Worm (Caenorhabditis elegans) whole organism, L1 larva: Measurements from ENCODE around the gene skr-17.

ENCODE experiments used
- C34B4.2 ChIP-seq: sonication (generic microtip); optimal IDR thresholded peaks from 2 replicates; lab custom pipeline; 2017; ENCODE audit warnings: mild to moderate bottlenecking, missing genetic modification characterization, missing compliant biosample characterization
- aha-1 ChIP-seq: fragments of 150-350 bp; optimal IDR thresholded peaks from 2 replicates; lab custom pipeline; 2014; ENCODE audit warnings: missing biosample characterization, missing genetic modification characterization
- aly-2 ChIP-seq: fragments of 150-350 bp; optimal IDR thresholded peaks from 2 replicates; lab custom pipeline; 2014; ENCODE audit warnings: missing biosample characterization, missing genetic modification characterization
- blmp-1 ChIP-seq: fragments of 150-350 bp; optimal IDR thresholded peaks from 2 replicates; lab custom pipeline; 2014; ENCODE audit warnings: missing biosample characterization, missing genetic modification characterization
- ces-1 ChIP-seq: fragments of 150-350 bp; optimal IDR thresholded peaks from 2 replicates; lab custom pipeline; 2014; ENCODE audit warnings: missing biosample characterization, missing genetic modification reagents, missing genetic modification characterization
- dsc-1 ChIP-seq: sonication (generic microtip); optimal IDR thresholded peaks from 2 replicates; lab custom pipeline; 2016; ENCODE audit warnings: mild to moderate bottlenecking, missing genetic modification characterization, missing compliant biosample characterization
- efl-3 ChIP-seq: fragments of 200-800 bp; sonication (Bioruptor generic); optimal IDR thresholded peaks from 2 replicates; lab custom pipeline; 2018; ENCODE audit warnings: mild to moderate bottlenecking, missing genetic modification characterization, missing compliant biosample characterization
- elt-3 ChIP-seq, 6 experiments: fragments of 150-350 bp in 1 of 6; sonication (generic microtip); optimal IDR thresholded peaks; 2 replicates each; lab custom pipeline; 2017 to 2018; ENCODE audit warnings: missing biosample characterization in 6 of 6, missing genetic modification characterization in 6 of 6, inconsistent platforms in 1 of 6
- fkh-10 ChIP-seq: sonication (generic microtip); optimal IDR thresholded peaks from 2 replicates; lab custom pipeline; 2017; ENCODE audit warnings: missing biosample characterization, missing genetic modification reagents, missing genetic modification characterization
- fos-1 ChIP-seq: fragments of 150-350 bp; optimal IDR thresholded peaks from 2 replicates; lab custom pipeline; 2014; ENCODE audit warnings: missing biosample characterization, missing genetic modification characterization
- isw-1 ChIP-seq: fragments of 200-800 bp; sonication (Bioruptor generic); IDR thresholded peaks from 2 replicates; pipeline ENCODE4 v1.3.6; 2022; ENCODE audit warnings: missing genetic modification characterization, missing compliant biosample characterization
- lin-13 ChIP-seq: fragments of 150-350 bp; optimal IDR thresholded peaks from 2 replicates; lab custom pipeline; 2014; ENCODE audit warnings: missing biosample characterization, missing genetic modification reagents, missing genetic modification characterization
- lin-14 ChIP-seq: fragments of 200-800 bp; sonication (Bioruptor generic); optimal IDR thresholded peaks from 2 replicates; lab custom pipeline; 2018; ENCODE audit warnings: mild to moderate bottlenecking, missing genetic modification characterization, moderate library complexity, missing compliant biosample characterization
- lin-15B ChIP-seq: fragments of 150-350 bp; sonication (generic microtip); optimal IDR thresholded peaks from 3 replicates; lab custom pipeline; 2014; ENCODE audit warnings: missing biosample characterization, missing genetic modification characterization
- lin-39 ChIP-seq: fragments of 150-350 bp; optimal IDR thresholded peaks from 2 replicates; lab custom pipeline; 2014; ENCODE audit warnings: missing biosample characterization, missing genetic modification reagents, missing genetic modification characterization
- lsy-2 ChIP-seq, 2 experiments: fragments of 150-350 bp; optimal IDR thresholded peaks; 2 replicates each; lab custom pipeline; 2014; ENCODE audit warnings: missing biosample characterization in 2 of 2, missing genetic modification characterization in 2 of 2
- mab-9 ChIP-seq: fragments of 200-800 bp; sonication (Bioruptor generic); IDR thresholded peaks from 2 replicates; pipeline ENCODE4 v1.3.6; 2022; ENCODE audit warnings: missing genetic modification reagents, missing genetic modification characterization, missing compliant biosample characterization
- nhr-12 ChIP-seq: sonication (generic microtip); optimal IDR thresholded peaks from 2 replicates; lab custom pipeline; 2017; ENCODE audit warnings: missing biosample characterization, missing genetic modification characterization
- nhr-20 ChIP-seq: sonication (generic microtip); optimal IDR thresholded peaks from 2 replicates; lab custom pipeline; 2016; ENCODE audit warnings: mild to moderate bottlenecking, missing genetic modification characterization, missing compliant biosample characterization
- nhr-237 ChIP-seq: fragments of 150-350 bp; optimal IDR thresholded peaks from 2 replicates; lab custom pipeline; 2014; ENCODE audit warnings: missing biosample characterization, missing genetic modification characterization
- nhr-47 ChIP-seq: sonication (generic microtip); optimal IDR thresholded peaks from 2 replicates; lab custom pipeline; 2016; ENCODE audit warnings: mild to moderate bottlenecking, missing genetic modification characterization, moderate library complexity, missing compliant biosample characterization
- nhr-71 ChIP-seq: sonication (generic microtip); optimal IDR thresholded peaks from 2 replicates; lab custom pipeline; 2016; ENCODE audit warnings: mild to moderate bottlenecking, missing genetic modification characterization, moderate library complexity, missing compliant biosample characterization
- nhr-84 ChIP-seq: sonication (generic microtip); optimal IDR thresholded peaks from 2 replicates; lab custom pipeline; 2017; ENCODE audit warnings: missing biosample characterization, missing genetic modification characterization
- nhr-85 ChIP-seq: sonication (generic microtip); peaks from one replicate; lab custom pipeline; 2016; ENCODE audit warnings: missing genetic modification characterization, inconsistent platforms, missing compliant biosample characterization
- pag-3 ChIP-seq: sonication (generic microtip); optimal IDR thresholded peaks from 2 replicates; lab custom pipeline; 2017; ENCODE audit warnings: missing genetic modification characterization, mild to moderate bottlenecking, missing compliant biosample characterization, antibody characterized with exemption, borderline replicate concordance; ENCODE audit not compliant: insufficient read depth
- pqm-1 ChIP-seq: sonication (generic microtip); optimal IDR thresholded peaks from 3 replicates; lab custom pipeline; 2017; ENCODE audit warnings: missing biosample characterization, missing genetic modification characterization
- rnt-1 ChIP-seq: sonication (generic microtip); optimal IDR thresholded peaks from 2 replicates; lab custom pipeline; 2016; ENCODE audit warnings: mild to moderate bottlenecking, missing genetic modification characterization, moderate library complexity, missing compliant biosample characterization
- skn-1 ChIP-seq: fragments of 150-350 bp; optimal IDR thresholded peaks from 2 replicates; lab custom pipeline; 2014; ENCODE audit warnings: missing biosample characterization, missing genetic modification characterization
- snpc-4 ChIP-seq: fragments of 150-350 bp; optimal IDR thresholded peaks from 2 replicates; lab custom pipeline; 2014; ENCODE audit warnings: missing biosample characterization, missing genetic modification characterization
- sox-4 ChIP-seq: sonication (generic microtip); optimal IDR thresholded peaks from 2 replicates; lab custom pipeline; 2016; ENCODE audit warnings: missing genetic modification characterization, missing compliant biosample characterization
- tlp-1 ChIP-seq: fragments of 150-350 bp; optimal IDR thresholded peaks from 2 replicates; lab custom pipeline; 2014; ENCODE audit warnings: missing biosample characterization, missing genetic modification characterization
- unc-130 ChIP-seq: fragments of 150-350 bp; optimal IDR thresholded peaks from 2 replicates; lab custom pipeline; 2017; ENCODE audit warnings: missing biosample characterization, missing genetic modification characterization, inconsistent platforms
- unc-30 ChIP-seq: sonication (generic microtip); optimal IDR thresholded peaks from 2 replicates; lab custom pipeline; 2017; ENCODE audit warnings: missing biosample characterization, missing genetic modification characterization
- unc-98 ChIP-seq: fragments of 200-800 bp; sonication (Bioruptor generic); IDR thresholded peaks from 2 replicates; pipeline ENCODE4 v1.3.6; 2022; ENCODE audit warnings: missing genetic modification characterization, missing compliant biosample characterization
- vab-15 ChIP-seq: sonication (generic microtip); optimal IDR thresholded peaks from 2 replicates; lab custom pipeline; 2017; ENCODE audit warnings: missing genotype, mild to moderate bottlenecking, missing genetic modification characterization, missing compliant biosample characterization
- xbp-1 ChIP-seq: sonication (generic microtip); optimal IDR thresholded peaks from 2 replicates; lab custom pipeline; 2016; ENCODE audit warnings: missing genetic modification characterization, missing compliant biosample characterization
- zag-1 ChIP-seq: fragments of 150-350 bp; optimal IDR thresholded peaks from 2 replicates; lab custom pipeline; 2014; ENCODE audit warnings: missing biosample characterization, missing genetic modification characterization
- zip-4 ChIP-seq: fragments of 200-800 bp; sonication (Bioruptor generic); optimal IDR thresholded peaks from 2 replicates; lab custom pipeline; 2018; ENCODE audit warnings: mild to moderate bottlenecking, missing genetic modification characterization, moderate library complexity, missing compliant biosample characterization
- ztf-11 ChIP-seq, 2 experiments: sonication (generic microtip); optimal IDR thresholded peaks; 2 replicates each; lab custom pipeline; 2016 to 2017; ENCODE audit warnings: missing genetic modification characterization in 2 of 2, missing biosample characterization in 1 of 2, missing compliant biosample characterization in 1 of 2

Gene skr-17

DNA sequence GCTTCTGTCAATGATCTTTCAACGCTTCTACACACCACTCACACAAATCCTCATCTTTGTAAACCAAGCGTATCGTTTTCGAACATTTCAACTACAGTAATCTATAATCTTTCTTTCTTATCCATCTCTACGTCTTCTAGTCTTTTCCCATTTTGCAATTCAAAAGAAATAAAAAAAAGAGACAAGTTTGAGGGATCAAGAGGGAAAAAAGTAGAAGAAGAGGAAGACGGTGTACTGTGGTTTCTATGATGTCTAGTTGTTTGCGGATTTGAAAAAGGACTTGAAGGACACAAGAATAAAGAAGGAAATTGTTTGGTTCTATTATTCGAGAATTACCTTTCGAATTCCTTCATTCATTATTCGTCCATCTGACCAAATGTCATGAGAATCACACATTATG, 9.2 kb downstream of the skr-17 start (continued):
- TF ChIP-seq efl-3 (GFP tag; lab: Kevin White, UChicago), result no peak
- TF ChIP-seq nhr-237 (tag; lab: Kevin White, UChicago), result no peak
- peak in 1 of 2 experiments; percentile 59 for TF ChIP-seq lsy-2 (tag; optimal IDR thresholded peaks at IDR 0.05; lab: Kevin White, UChicago)
- no peak for TF ChIP-seq pag-3 (tag; lab: Kevin White, UChicago)
- TF ChIP-seq vab-15 (tag; lab: Kevin White, UChicago), result no peak
- peak; percentile 26 for TF ChIP-seq nhr-20 (tag; lab: Kevin White, UChicago)
- no peak for TF ChIP-seq unc-98 (GFP tag; lab: Robert Waterston, UW)
- no peak for TF ChIP-seq zag-1 (tag; lab: Kevin White, UChicago)
- no peak for TF ChIP-seq lin-13
- no peak for TF ChIP-seq isw-1
- no peak for TF ChIP-seq snpc-4 (tag; lab: Kevin White, UChicago)
- no peak for TF ChIP-seq nhr-84
- peak in 2 of 6 experiments; percentile 6 to 40 for TF ChIP-seq elt-3 (tag; optimal IDR thresholded peaks at IDR 0.05; lab: Kevin White, UChicago)
- peak; percentile 68 for TF ChIP-seq lin-14 (GFP tag; lab: Kevin White, UChicago)

DNA sequence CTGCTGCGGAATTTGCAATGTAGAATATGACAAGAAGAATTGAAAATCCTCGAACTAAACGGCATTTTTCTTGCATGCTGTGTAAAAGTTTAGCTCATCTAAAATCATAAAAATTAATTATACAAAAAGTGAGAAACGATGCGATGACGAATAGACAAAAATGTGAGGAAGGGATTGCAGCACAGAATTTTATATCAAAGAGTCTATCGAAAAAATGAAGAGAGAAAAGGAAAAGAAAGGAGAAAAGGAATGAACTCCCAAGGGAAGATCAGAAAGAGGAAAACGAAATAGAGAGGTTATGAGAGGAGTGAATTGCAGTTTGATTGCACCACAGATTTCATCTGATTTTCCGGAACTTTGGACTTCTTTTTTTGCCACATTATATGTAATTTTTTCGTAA, 10.9 kb downstream of the skr-17 start, which contains the start of gene glr-4:
Gene glr-4 (minus strand): TSS at position 101 of the 400 bp plus-strand sequence.
- no peak for TF ChIP-seq lin-13
- TF ChIP-seq pqm-1 (tag; lab: Kevin White, UChicago), result no peak
- TF ChIP-seq, all 84 proteins: peak for 0

DNA sequence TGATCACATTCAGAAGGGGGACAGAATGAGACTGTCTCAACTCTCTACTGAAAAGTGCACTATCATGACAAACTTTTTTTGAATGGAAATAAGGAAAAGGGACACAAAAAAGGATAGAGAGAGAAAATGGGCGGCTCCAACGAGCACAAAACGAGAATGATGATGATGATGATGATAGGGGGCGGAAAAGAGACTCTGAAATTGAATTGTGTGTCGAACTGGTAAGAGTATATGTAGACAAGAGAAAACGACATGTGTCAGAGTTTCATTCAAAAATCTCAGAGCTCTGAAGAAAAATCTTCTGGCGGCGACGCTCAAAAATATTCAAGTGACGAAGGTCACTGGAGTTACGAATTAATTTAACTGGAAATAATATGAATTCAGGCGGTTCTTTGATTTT, 12.0 kb downstream of the skr-17 start:
- TF ChIP-seq ces-1 (GFP tag; lab: Kevin White, UChicago) (no peak), fkh-10 (peak; percentile 47), lin-14 (GFP tag; lab: Kevin White, UChicago) (peak; percentile 48)
- TF ChIP-seq, all 84 proteins: peak for 2

DNA sequence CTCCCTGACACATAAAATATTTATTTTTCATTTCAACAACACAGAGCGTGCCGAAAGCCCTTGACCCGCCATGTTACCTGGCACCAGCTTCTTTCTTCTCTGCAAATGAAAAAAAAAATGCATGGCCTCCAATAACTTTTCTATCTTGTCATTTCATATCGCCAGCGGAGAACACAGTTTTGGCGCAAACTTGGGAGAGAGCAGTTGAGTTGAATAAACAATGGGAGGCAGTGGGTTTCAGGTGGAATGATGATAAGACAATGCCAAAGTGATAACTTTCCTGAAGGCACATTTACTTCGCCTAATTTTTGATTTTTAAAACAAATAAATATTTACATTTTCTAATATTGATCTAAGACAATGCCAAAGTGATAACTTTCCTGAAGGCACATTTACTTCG, 17.9 kb downstream of the skr-17 start:
- TF ChIP-seq lin-39 (tag; lab: Kevin White, UChicago), result no peak
- no peak for TF ChIP-seq lin-15B (tag; lab: Kevin White, UChicago)
- TF ChIP-seq ztf-11 (tag; optimal IDR thresholded peaks at IDR 0.05; lab: Kevin White, UChicago), result no peak
- TF ChIP-seq nhr-12 (tag; lab: Kevin White, UChicago), result no peak
- no peak for TF ChIP-seq nhr-71 (tag; lab: Kevin White, UChicago)
- TF ChIP-seq sox-4, result no peak
- TF ChIP-seq aha-1, result no peak
- no peak for TF ChIP-seq unc-130 (tag; lab: Kevin White, UChicago)
- TF ChIP-seq fos-1 (tag; lab: Kevin White, UChicago), result no peak
- no peak for TF ChIP-seq C34B4.2
- no peak for TF ChIP-seq xbp-1 (tag; lab: Kevin White, UChicago)
- TF ChIP-seq skn-1, result no peak
- TF ChIP-seq dsc-1 (tag; lab: Kevin White, UChicago), result no peak
- TF ChIP-seq, all 84 proteins: peak for 0

DNA sequence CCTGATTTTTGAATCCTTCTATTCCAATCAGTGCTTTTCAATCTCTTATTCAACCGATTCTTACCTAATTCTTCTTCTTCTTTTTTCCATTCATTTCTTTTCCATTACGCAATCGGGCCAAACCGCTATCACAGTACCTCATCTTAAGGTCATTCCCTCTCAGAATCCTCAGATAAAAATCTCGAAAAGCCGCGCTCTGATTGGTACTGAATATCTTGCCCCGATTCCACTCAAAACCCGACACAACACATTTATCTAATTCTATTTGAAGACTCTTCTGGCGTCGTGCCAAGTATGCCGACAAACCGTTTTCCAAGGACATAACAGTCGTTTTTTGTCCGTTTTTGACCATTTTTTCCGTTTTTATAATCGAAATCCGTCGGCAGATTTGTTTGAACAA, 18.6 kb downstream of the skr-17 start:
- TF ChIP-seq unc-30 (tag; lab: Kevin White, UChicago) (no peak), rnt-1 (tag; lab: Kevin White, UChicago) (peak; percentile 42), lin-14 (GFP tag; lab: Kevin White, UChicago) (peak; percentile 56), tlp-1 (tag; lab: Kevin White, UChicago) (peak; percentile 20), mab-9 (no peak), nhr-85 (tag; lab: Kevin White, UChicago) (peak; percentile 92), blmp-1 (tag; lab: Kevin White, UChicago) (peak; percentile 38), aly-2 (tag; lab: Kevin White, UChicago) (no peak), nhr-237 (tag; lab: Kevin White, UChicago) (no peak), nhr-47 (tag; lab: Kevin White, UChicago) (no peak), elt-3 (tag; optimal IDR thresholded peaks at IDR 0.05; lab: Kevin White, UChicago) (no peak), efl-3 (GFP tag; lab: Kevin White, UChicago) (peak; percentile 6), zip-4 (GFP tag; lab: Kevin White, UChicago) (no peak)
